Fruit fly (Drosophila melanogaster): ENCODE results near the gene CG13138.

CG13138 gene

DNA sequence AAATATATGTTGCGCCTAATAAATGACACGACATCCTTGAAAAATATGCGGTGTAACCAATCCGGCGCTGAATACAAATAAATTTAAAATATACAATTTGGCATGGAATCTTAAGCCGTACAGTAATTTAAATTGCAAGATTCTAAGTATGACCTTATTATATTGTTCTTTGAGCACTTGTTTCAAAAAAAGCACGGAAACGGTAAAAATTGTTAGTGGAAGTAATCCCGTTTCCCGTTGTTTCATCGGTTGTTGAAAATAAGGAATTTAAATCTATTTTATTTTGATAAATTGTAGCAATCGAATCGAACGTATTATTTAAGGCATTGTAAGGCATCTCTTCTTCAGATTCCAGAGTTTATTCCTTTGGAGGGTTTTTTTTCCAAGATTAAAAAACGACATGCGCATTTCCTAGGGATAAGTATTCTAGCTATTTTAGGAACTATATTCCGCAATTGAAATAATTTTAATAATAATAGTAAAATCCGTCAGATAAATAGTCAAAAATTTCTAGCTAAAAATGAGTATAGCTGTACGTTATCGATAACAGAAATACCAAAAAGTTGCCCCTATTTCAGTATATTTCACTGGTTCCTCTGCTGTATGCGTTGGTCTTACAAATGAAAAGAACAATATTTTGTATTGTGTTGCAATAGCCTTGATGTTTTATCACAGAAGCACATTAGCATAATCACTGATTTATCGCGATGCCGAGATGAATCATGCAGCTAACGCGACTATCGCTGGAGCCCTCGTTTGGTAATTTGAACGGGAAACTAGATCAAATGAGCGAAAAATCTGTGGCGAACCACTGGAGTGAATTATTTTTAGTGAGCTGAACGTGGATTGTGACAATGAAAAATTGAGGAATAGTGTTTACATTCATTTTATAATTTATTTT lies 31.5 kb upstream of the CG13138 start, which contains the start of gene GATAd:
Gene GATAd, plus strand, starts transcription at position 644 of the 901 bp plus-strand sequence.
- TF ChIP-seq Rel (GFP tag; optimal IDR thresholded peaks at IDR 0.05) (no peak), Rel (tag; optimal IDR thresholded peaks at IDR 0.05) (peak; percentile 35), Myc (optimal IDR thresholded peaks at IDR 0.05) (peak; percentile 71), brk (GFP tag; optimal IDR thresholded peaks at IDR 0.05) (peak; percentile 56), fru (GFP tag; optimal IDR thresholded peaks at IDR 0.05) (no peak), woc (GFP tag; optimal IDR thresholded peaks at IDR 0.05) (peak; percentile 2), sage (GFP tag; optimal IDR thresholded peaks at IDR 0.05) (no peak), Hr83 (GFP tag; optimal IDR thresholded peaks at IDR 0.05; ENCODE audit: poor library complexity, severe bottlenecking) (peak; percentile 50)

DNA sequence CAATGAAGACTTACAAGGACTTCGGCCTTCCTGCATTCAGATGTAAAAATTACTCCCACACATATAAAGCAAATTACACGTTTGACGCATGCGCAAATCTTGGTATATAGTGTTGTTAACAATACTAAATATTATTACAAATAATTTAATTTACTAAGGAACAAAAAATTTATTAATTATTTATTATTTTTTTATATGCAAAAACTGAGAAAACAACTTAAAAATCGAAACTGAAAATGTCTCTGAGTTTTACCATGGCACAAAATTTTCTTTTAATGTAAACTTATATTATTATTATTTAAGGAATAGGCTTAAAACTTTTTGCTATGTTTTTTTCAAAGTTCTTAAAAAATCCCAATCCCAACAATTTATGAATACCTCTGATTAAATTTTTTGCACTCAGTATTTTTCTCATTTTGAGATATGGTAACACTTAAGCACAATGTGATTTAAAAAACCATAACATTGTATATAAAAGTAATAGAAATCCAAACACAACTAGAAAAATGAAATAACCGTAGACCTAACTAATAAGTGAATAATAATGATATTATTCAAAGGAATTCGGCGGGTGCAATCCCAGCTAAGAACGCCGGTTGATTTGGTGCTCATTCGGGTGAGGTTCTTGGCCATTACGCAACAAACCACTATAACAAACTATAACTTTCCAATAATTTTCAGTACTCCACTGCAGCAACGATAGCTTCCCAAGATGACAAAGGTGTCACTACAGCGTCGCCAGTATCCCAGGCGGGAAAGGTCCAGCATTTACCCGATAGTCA lies 29.4 kb upstream of the CG13138 start, which contains the start of the genes Schip1 and Cox10:
Gene Schip1, minus strand, starts transcription at position 51 of the 782 bp plus-strand sequence.
Gene Cox10, plus strand, starts transcription at position 406 of the 782 bp plus-strand sequence.
- TF ChIP-seq Myc (optimal IDR thresholded peaks at IDR 0.05) (no peak), rgr (GFP tag; optimal IDR thresholded peaks at IDR 0.05) (no peak), dsf (GFP tag; optimal IDR thresholded peaks at IDR 0.05; ENCODE audit: borderline replicate concordance) (no peak), sage (GFP tag; optimal IDR thresholded peaks at IDR 0.05) (no peak)

DNA sequence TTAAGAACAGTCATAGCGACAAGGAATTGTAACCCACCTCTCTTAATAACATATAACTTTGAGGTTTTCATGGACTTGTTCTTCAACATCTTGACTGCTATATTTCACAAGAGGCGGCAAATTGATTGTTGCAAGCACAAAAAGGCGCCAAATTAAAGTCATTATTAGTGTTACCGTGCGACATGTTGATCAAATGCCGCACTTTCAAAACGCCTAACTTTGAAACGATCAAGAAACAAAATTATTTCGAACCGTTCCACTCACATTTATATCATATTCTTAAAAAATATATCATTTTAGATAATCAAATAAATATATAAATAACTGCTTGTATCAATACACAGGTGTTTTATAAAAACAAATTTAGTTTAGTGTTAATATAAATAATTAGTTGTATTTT lies 26.0 kb upstream of the CG13138 start, which contains the start of gene RnrL:
Gene RnrL, minus strand, starts transcription at position 154 of the 400 bp plus-strand sequence.
- TF ChIP-seq brk (GFP tag; optimal IDR thresholded peaks at IDR 0.05) (no peak), GATAd (GFP tag; optimal IDR thresholded peaks at IDR 0.05) (no peak), Hnf4 (GFP tag; optimal IDR thresholded peaks at IDR 0.05) (no peak), OdsH (GFP tag; optimal IDR thresholded peaks at IDR 0.05) (no peak), tai (GFP tag; optimal IDR thresholded peaks at IDR 0.05) (no peak)

DNA sequence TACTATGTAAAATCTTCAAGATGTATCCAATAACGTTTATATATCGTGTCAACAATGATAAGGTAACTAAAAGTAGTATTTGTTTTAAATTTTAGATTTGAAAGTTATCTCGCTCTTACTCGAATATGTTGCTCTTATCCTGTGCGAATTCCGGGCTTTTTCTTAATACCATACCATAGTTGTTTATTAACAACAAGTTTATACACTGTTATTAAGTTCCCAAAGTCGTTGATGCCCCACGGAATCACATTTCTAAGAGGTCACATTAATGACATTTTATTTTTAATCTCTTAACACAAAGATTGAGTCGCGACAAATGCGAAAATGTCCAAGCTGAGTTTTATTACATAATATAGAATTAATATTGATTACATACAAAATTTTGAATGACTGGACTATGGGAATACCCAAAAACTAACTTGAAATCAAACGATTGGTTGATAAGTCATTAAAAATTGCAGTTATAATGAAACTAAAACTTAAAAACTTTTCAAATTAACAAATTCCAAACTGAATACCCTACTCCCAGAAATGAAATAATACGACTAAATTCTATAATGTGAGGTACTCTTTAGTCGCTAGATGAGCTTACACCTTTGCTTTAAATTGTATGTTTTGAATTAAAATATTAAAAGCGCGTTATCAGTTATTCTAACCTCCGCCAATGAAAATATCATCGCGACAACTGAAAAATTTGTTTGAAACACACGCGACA lies 21.1 kb upstream of the CG13138 start, which contains the start of gene CG5381:
Gene CG5381, minus strand, starts transcription at position 330 of the 715 bp plus-strand sequence.
- TF ChIP-seq Rel (GFP tag; optimal IDR thresholded peaks at IDR 0.05): no peak
- peak; percentile 77 for TF ChIP-seq Rel (tag; optimal IDR thresholded peaks at IDR 0.05)
- TF ChIP-seq Sp1 (GFP tag; optimal IDR thresholded peaks at IDR 0.05): no peak

DNA sequence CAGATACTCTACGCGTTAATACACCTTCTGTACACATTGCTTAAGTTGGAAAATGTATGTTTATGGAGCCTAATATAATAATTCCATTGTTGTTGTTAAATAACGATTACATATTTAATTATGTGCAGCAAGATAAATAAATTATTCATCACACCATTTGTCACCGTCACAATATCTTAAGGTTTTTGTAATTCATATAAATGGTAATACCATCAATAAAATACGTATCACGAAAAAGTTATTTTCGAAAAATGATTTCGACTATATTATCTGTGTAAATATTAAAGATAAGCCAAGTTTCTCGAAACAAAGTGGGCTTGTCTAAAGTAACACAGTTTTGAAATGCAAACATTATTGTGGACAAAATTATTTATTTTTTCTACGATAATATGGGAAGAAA lies 20.4 kb upstream of the CG13138 start, which contains the start of gene CG4995:
Gene CG4995, plus strand, starts transcription at position 301 of the 400 bp plus-strand sequence.
- TF ChIP-seq foxo (GFP tag; optimal IDR thresholded peaks at IDR 0.05) (no peak), pan (optimal IDR thresholded peaks at IDR 0.05) (no peak), dsf (GFP tag; optimal IDR thresholded peaks at IDR 0.05; ENCODE audit: borderline replicate concordance) (no peak), CrebA (GFP tag; optimal IDR thresholded peaks at IDR 0.05; ENCODE audit: borderline replicate concordance) (no peak), dl (GFP tag; optimal IDR thresholded peaks at IDR 0.05; ENCODE audit: insufficient read depth in 1 of 2, partially characterized antibody in 2 of 2) (no peak), lola (GFP tag; optimal IDR thresholded peaks at IDR 0.05) (no peak), Myc (optimal IDR thresholded peaks at IDR 0.05) (no peak), Hr78 (GFP tag; optimal IDR thresholded peaks at IDR 0.05) (no peak)

DNA sequence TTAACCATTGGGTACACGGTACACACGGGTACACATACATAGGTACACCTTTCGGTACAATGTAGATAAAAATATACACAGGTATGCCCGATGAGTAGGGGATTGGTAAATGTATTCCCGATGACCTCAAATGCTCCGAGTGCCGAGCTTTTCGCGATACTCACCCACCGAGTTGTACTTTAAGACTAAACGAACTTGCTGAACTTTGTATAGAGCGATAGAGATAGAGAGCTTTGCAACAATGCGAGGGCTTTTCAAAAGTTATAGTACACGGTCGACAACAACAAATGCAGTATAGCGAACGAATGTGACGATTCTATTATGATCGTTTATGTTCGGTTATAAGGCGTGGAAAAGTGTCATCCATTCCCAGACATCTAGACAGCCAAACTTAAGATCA lies 19.8 kb upstream of the CG13138 start:
- TF ChIP-seq dsf (GFP tag; optimal IDR thresholded peaks at IDR 0.05; ENCODE audit: borderline replicate concordance): no peak
- no peak for TF ChIP-seq Hr83 (GFP tag; optimal IDR thresholded peaks at IDR 0.05; ENCODE audit: poor library complexity, severe bottlenecking)
- no peak for TF ChIP-seq dmrt93B (GFP tag; optimal IDR thresholded peaks at IDR 0.05)
- no peak for TF ChIP-seq fru (GFP tag; optimal IDR thresholded peaks at IDR 0.05)
- TF ChIP-seq Rel (GFP tag; optimal IDR thresholded peaks at IDR 0.05): peak; percentile 21
- no peak for TF ChIP-seq Rel (tag; optimal IDR thresholded peaks at IDR 0.05)
- TF ChIP-seq pan (optimal IDR thresholded peaks at IDR 0.05): no peak

Data from whole organism, wandering third instar larva.